Worm (Caenorhabditis elegans): ENCODE data around the gene irld-65.

- TF ChIP-seq mab-5 (tag; optimal IDR thresholded peaks at IDR 0.05) (no peak), pha-4 (tag; optimal IDR thresholded peaks at IDR 0.05) (no peak), bed-3 (GFP tag; optimal IDR thresholded peaks at IDR 0.05) (no peak), lin-32 (GFP tag; optimal IDR thresholded peaks at IDR 0.05) (no peak), nhr-237 (tag; optimal IDR thresholded peaks at IDR 0.05) (no peak), lin-13 (tag; optimal IDR thresholded peaks at IDR 0.05) (no peak), blmp-1 (tag; optimal IDR thresholded peaks at IDR 0.05) (no peak), nhr-2 (tag; optimal IDR thresholded peaks at IDR 0.05) (no peak)
Measured at ce11 chrII:2925806-2926558, 11.8 kb downstream of the irld-65 start.
